Worm (Caenorhabditis elegans) whole organism, young adult: Measurements from ENCODE around the gene ndx-6.

ENCODE experiments used
- B0035.1 ChIP-seq: sonication (generic microtip); optimal IDR thresholded peaks from 2 replicates; lab custom pipeline; 2016; ENCODE audit warnings: missing genetic modification characterization, mild to moderate bottlenecking, missing compliant biosample characterization, missing genotype, missing genetic modification reagents
- B0261.1 ChIP-seq: sonication (generic microtip); optimal IDR thresholded peaks from 2 replicates; lab custom pipeline; 2016; ENCODE audit warnings: mild to moderate bottlenecking, missing genetic modification characterization, moderate library complexity, missing compliant biosample characterization
- F10E7.11 ChIP-seq: sonication (generic microtip); optimal IDR thresholded peaks from 2 replicates; lab custom pipeline; 2017; ENCODE audit warnings: mild to moderate bottlenecking, missing genetic modification characterization, moderate library complexity, missing compliant biosample characterization
- F37B4.10 ChIP-seq: fragments of 200-800 bp; sonication (Bioruptor generic); IDR thresholded peaks from 2 replicates; pipeline ENCODE4 v1.3.6; 2022; ENCODE audit warnings: missing genetic modification characterization, missing compliant biosample characterization
- F49E8.2 ChIP-seq: sonication (generic microtip); optimal IDR thresholded peaks from 3 replicates; lab custom pipeline; 2017; ENCODE audit warnings: missing genetic modification characterization, mild to moderate bottlenecking, missing compliant biosample characterization, antibody characterized with exemption, moderate library complexity; ENCODE audit not compliant: insufficient read depth
- F57C9.4 ChIP-seq: sonication (generic microtip); optimal IDR thresholded peaks from 2 replicates; lab custom pipeline; 2017; ENCODE audit warnings: mild to moderate bottlenecking, missing genetic modification characterization, missing compliant biosample characterization
- K12H6.12 ChIP-seq: fragments of 200-800 bp; sonication (Bioruptor generic); optimal IDR thresholded peaks from 2 replicates; lab custom pipeline; 2018; ENCODE audit warnings: mild to moderate bottlenecking, missing genetic modification characterization, missing compliant biosample characterization
- Y67H2A.10 ChIP-seq: fragments of 200-800 bp; sonication (Bioruptor generic); conservative IDR thresholded peaks from 2 replicates; pipeline ENCODE4 v1.3.6; 2022; ENCODE audit warnings: missing genetic modification reagents, missing genetic modification characterization, missing compliant biosample characterization
- Y95B8A.8 ChIP-seq: fragments of 200-800 bp; sonication (Bioruptor generic); IDR thresholded peaks from 2 replicates; pipeline ENCODE4 v1.3.6; 2022; ENCODE audit warnings: missing genetic modification reagents, missing genetic modification characterization, missing compliant biosample characterization
- aptf-2 ChIP-seq: fragments of 200-800 bp; sonication (Bioruptor generic); conservative IDR thresholded peaks from 2 replicates; pipeline ENCODE4 v1.3.6; 2022; ENCODE audit warnings: missing genetic modification reagents, missing genetic modification characterization, missing compliant biosample characterization
- athp-1 ChIP-seq: sonication (generic microtip); optimal IDR thresholded peaks from 2 replicates; lab custom pipeline; 2017; ENCODE audit warnings: mild to moderate bottlenecking, missing genetic modification characterization, missing compliant biosample characterization
- cebp-1 ChIP-seq, 2 experiments: fragments of 200-800 bp in 1 of 2; sonication (Bioruptor generic) in 1 of 2; sonication (generic microtip) in 1 of 2; IDR thresholded peaks in 1 of 2; optimal IDR thresholded peaks in 1 of 2; 2 replicates each; pipeline versions ENCODE4 v1.3.6 to Lab custom; 2017 to 2022; ENCODE audit warnings: missing compliant biosample characterization in 2 of 2, missing genetic modification characterization in 2 of 2, mild to moderate bottlenecking in 1 of 2, missing genetic modification reagents in 1 of 2, moderate library complexity in 1 of 2
- ceh-58 ChIP-seq: fragments of 200-800 bp; sonication (Bioruptor generic); IDR thresholded peaks from 2 replicates; pipeline ENCODE4 v1.3.6; 2022; ENCODE audit warnings: missing genetic modification characterization, missing compliant biosample characterization
- chd-7 ChIP-seq: sonication (generic microtip); optimal IDR thresholded peaks from 2 replicates; lab custom pipeline; 2016; ENCODE audit warnings: mild to moderate bottlenecking, missing genetic modification characterization, moderate library complexity, missing compliant biosample characterization
- dox-1 ChIP-seq: fragments of 200-800 bp; sonication (Bioruptor generic); IDR thresholded peaks from 2 replicates; pipeline ENCODE4 v1.3.6; 2022; ENCODE audit warnings: missing genetic modification reagents, missing genetic modification characterization, missing compliant biosample characterization
- dpff-1 ChIP-seq: sonication (generic microtip); optimal IDR thresholded peaks from 2 replicates; lab custom pipeline; 2017; ENCODE audit warnings: mild to moderate bottlenecking, missing genetic modification characterization, missing compliant biosample characterization
- efl-1 ChIP-seq: fragments of 150-350 bp; optimal IDR thresholded peaks from 2 replicates; lab custom pipeline; 2014; ENCODE audit warnings: missing biosample characterization, missing genetic modification reagents, missing genetic modification characterization
- egrh-3 ChIP-seq: fragments of 200-800 bp; sonication (Bioruptor generic); IDR thresholded peaks from 2 replicates; pipeline ENCODE4 v1.3.6; 2022; ENCODE audit warnings: missing genetic modification reagents, missing genetic modification characterization, missing compliant biosample characterization
- gei-17 ChIP-seq: fragments of 200-800 bp; sonication (Bioruptor generic); optimal IDR thresholded peaks from 2 replicates; lab custom pipeline; 2018; ENCODE audit warnings: mild to moderate bottlenecking, missing genetic modification characterization, missing compliant biosample characterization
- hlh-26 ChIP-seq: fragments of 200-800 bp; sonication (Bioruptor generic); conservative IDR thresholded peaks from 2 replicates; pipeline ENCODE4 v1.3.6; 2022; ENCODE audit warnings: missing genetic modification reagents, missing genetic modification characterization, missing compliant biosample characterization
- lag-1 ChIP-seq: fragments of 200-800 bp; sonication (Bioruptor generic); IDR thresholded peaks from 2 replicates; pipeline ENCODE4 v1.3.6; 2022; ENCODE audit warnings: missing genetic modification reagents, missing genetic modification characterization, missing compliant biosample characterization
- let-607 ChIP-seq, 2 experiments: fragments of 200-800 bp in 1 of 2; sonication (Bioruptor generic) in 1 of 2; sonication (generic microtip) in 1 of 2; optimal IDR thresholded peaks; 2 replicates each; lab custom pipeline; 2016 to 2018; ENCODE audit warnings: mild to moderate bottlenecking in 2 of 2, missing compliant biosample characterization in 2 of 2, missing genetic modification characterization in 2 of 2, moderate library complexity in 2 of 2, missing genotype in 1 of 2
- lin-26 ChIP-seq: fragments of 200-800 bp; sonication (Bioruptor generic); IDR thresholded peaks from 2 replicates; pipeline ENCODE4 v1.3.6; 2022; ENCODE audit warnings: missing genetic modification reagents, missing genetic modification characterization, missing compliant biosample characterization
- lin-40 ChIP-seq: sonication (generic microtip); optimal IDR thresholded peaks from 2 replicates; lab custom pipeline; 2016; ENCODE audit warnings: missing genetic modification characterization, mild to moderate bottlenecking, missing compliant biosample characterization, missing genotype, missing genetic modification reagents
- lsl-1 ChIP-seq: fragments of 200-800 bp; sonication (Bioruptor generic); optimal IDR thresholded peaks from 2 replicates; lab custom pipeline; 2018; ENCODE audit warnings: mild to moderate bottlenecking, missing genetic modification characterization, moderate library complexity, missing compliant biosample characterization
- madf-10 ChIP-seq: sonication (generic microtip); optimal IDR thresholded peaks from 2 replicates; lab custom pipeline; 2016; ENCODE audit warnings: mild to moderate bottlenecking, missing genetic modification characterization, missing compliant biosample characterization
- madf-3 ChIP-seq: fragments of 200-800 bp; sonication (Bioruptor generic); IDR thresholded peaks from 2 replicates; pipeline ENCODE4 v1.3.6; 2022; ENCODE audit warnings: missing genetic modification reagents, missing genetic modification characterization, missing compliant biosample characterization
- madf-6 ChIP-seq: fragments of 200-800 bp; sonication (Bioruptor generic); IDR thresholded peaks from 2 replicates; pipeline ENCODE4 v1.3.6; 2022; ENCODE audit warnings: missing genetic modification reagents, missing genetic modification characterization, missing compliant biosample characterization
- mxl-1 ChIP-seq: sonication (generic microtip); optimal IDR thresholded peaks from 2 replicates; lab custom pipeline; 2016; ENCODE audit warnings: missing genetic modification characterization, missing compliant biosample characterization
- nfyb-1 ChIP-seq: fragments of 200-800 bp; sonication (Bioruptor generic); IDR thresholded peaks from 2 replicates; pipeline ENCODE4 v1.3.6; 2022; ENCODE audit warnings: missing genetic modification reagents, missing genetic modification characterization, missing compliant biosample characterization
- nhr-80 ChIP-seq: sonication (generic microtip); optimal IDR thresholded peaks from 2 replicates; lab custom pipeline; 2016; ENCODE audit warnings: missing genetic modification characterization, missing compliant biosample characterization
- nhr-90 ChIP-seq: sonication (generic microtip); optimal IDR thresholded peaks from 2 replicates; lab custom pipeline; 2016; ENCODE audit warnings: missing genotype, mild to moderate bottlenecking, missing genetic modification characterization, missing compliant biosample characterization
- rcor-1 ChIP-seq: fragments of 200-800 bp; sonication (Bioruptor generic); IDR thresholded peaks from 2 replicates; pipeline ENCODE4 v1.3.6; 2022; ENCODE audit warnings: missing genetic modification reagents, missing genetic modification characterization, missing compliant biosample characterization
- sdz-38 ChIP-seq: sonication (generic microtip); optimal IDR thresholded peaks from 2 replicates; lab custom pipeline; 2016; ENCODE audit warnings: missing genotype, missing genetic modification characterization, missing compliant biosample characterization
- snpc-1.1 ChIP-seq: sonication (generic microtip); optimal IDR thresholded peaks from 2 replicates; lab custom pipeline; 2017; ENCODE audit warnings: missing genetic modification characterization, mild to moderate bottlenecking, missing compliant biosample characterization, antibody characterized with exemption, moderate library complexity, missing genotype, missing genetic modification reagents; ENCODE audit not compliant: insufficient read depth
- snpc-3.4 ChIP-seq: sonication (generic microtip); optimal IDR thresholded peaks from 2 replicates; lab custom pipeline; 2017; ENCODE audit warnings: missing genetic modification characterization, mild to moderate bottlenecking, missing compliant biosample characterization, antibody characterized with exemption, moderate library complexity, missing genotype, missing genetic modification reagents
- somi-1 ChIP-seq: fragments of 200-800 bp; sonication (Bioruptor generic); optimal IDR thresholded peaks from 2 replicates; lab custom pipeline; 2018; ENCODE audit warnings: mild to moderate bottlenecking, missing genetic modification characterization, missing compliant biosample characterization
- sptf-2 ChIP-seq: fragments of 200-800 bp; sonication (Bioruptor generic); optimal IDR thresholded peaks from 2 replicates; lab custom pipeline; 2018; ENCODE audit warnings: mild to moderate bottlenecking, missing genetic modification characterization, missing compliant biosample characterization
- tbp1 ChIP-seq: fragments of 200-800 bp; sonication (Bioruptor generic); optimal IDR thresholded peaks from 2 replicates; lab custom pipeline; 2018; ENCODE audit warnings: mild to moderate bottlenecking, missing genetic modification characterization, missing compliant biosample characterization
- tbx-9 ChIP-seq: sonication (generic microtip); optimal IDR thresholded peaks from 2 replicates; lab custom pipeline; 2016; ENCODE audit warnings: borderline replicate concordance, missing genetic modification characterization, inconsistent platforms, missing compliant biosample characterization
- tlf-1 ChIP-seq: fragments of 200-800 bp; sonication (Bioruptor generic); optimal IDR thresholded peaks from 2 replicates; lab custom pipeline; 2018; ENCODE audit warnings: mild to moderate bottlenecking, missing genetic modification characterization, missing compliant biosample characterization
- unc-62 ChIP-seq: fragments of 150-350 bp; optimal IDR thresholded peaks from 2 replicates; lab custom pipeline; 2014; ENCODE audit warnings: missing biosample characterization, missing genetic modification reagents, missing genetic modification characterization
- xnd-1 ChIP-seq: sonication (generic microtip); optimal IDR thresholded peaks from 2 replicates; lab custom pipeline; 2016; ENCODE audit warnings: missing genotype, missing genetic modification reagents, missing genetic modification characterization, missing compliant biosample characterization
- ztf-18 ChIP-seq: sonication (generic microtip); optimal IDR thresholded peaks from 2 replicates; lab custom pipeline; 2016; ENCODE audit warnings: missing genotype, mild to moderate bottlenecking, missing genetic modification characterization, missing compliant biosample characterization
- ztf-25 ChIP-seq: fragments of 200-800 bp; sonication (Bioruptor generic); IDR thresholded peaks from 2 replicates; pipeline ENCODE4 v1.3.6; 2022; ENCODE audit warnings: missing genetic modification reagents, missing genetic modification characterization, missing compliant biosample characterization

The ndx-6 gene

ce11 chrII:5379614-5380077, 10.0 kb downstream of the ndx-6 start, which contains the start of gene pkc-3 (continued):
- TF ChIP-seq chd-7 (peak; percentile 82), lin-26 (GFP tag; lab: Robert Waterston, UW) (peak; percentile 72), ztf-25 (GFP tag; lab: Robert Waterston, UW) (no peak), tbx-9 (tag; lab: Kevin White, UChicago) (no peak), ceh-58 (GFP tag; lab: Robert Waterston, UW) (no peak), egrh-3 (GFP tag; lab: Robert Waterston, UW) (peak; percentile 35; the same call in 1 of the 2 replicates), sdz-38 (no peak), lsl-1 (peak; percentile 44), F10E7.11 (no peak), F57C9.4 (no peak), F49E8.2 (tag; lab: Kevin White, UChicago) (peak; percentile 28), athp-1 (peak; percentile 83), B0261.1 (tag; lab: Kevin White, UChicago) (no peak), let-607 (tag; optimal IDR thresholded peaks at IDR 0.05; lab: Kevin White, UChicago) (peak; percentile 50 to 78), lin-40 (tag; lab: Kevin White, UChicago) (peak; percentile 62), dox-1 (GFP tag; lab: Robert Waterston, UW) (peak; percentile 91), nhr-90 (tag; lab: Kevin White, UChicago) (peak; percentile 70), lag-1 (no peak), Y67H2A.10 (no peak), mxl-1 (tag; lab: Kevin White, UChicago) (no peak), gei-17 (GFP tag; lab: Kevin White, UChicago) (peak; percentile 10), sptf-2 (GFP tag; lab: Kevin White, UChicago) (no peak), K12H6.12 (tag; lab: Kevin White, UChicago) (peak; percentile 40), cebp-1 (GFP tag; IDR thresholded peaks at IDR 0.05; lab: Robert Waterston, UW) (no peak), cebp-1 (tag; optimal IDR thresholded peaks at IDR 0.05; lab: Kevin White, UChicago) (peak; percentile 65), snpc-1.1 (no peak), somi-1 (no peak), F37B4.10 (GFP tag; lab: Robert Waterston, UW) (0 out of 2 replicates have a peak, but pooled peaks have one; percentile 7), hlh-26 (GFP tag; lab: Robert Waterston, UW) (no peak), unc-62 (GFP tag; lab: Kevin White, UChicago) (no peak), madf-10 (tag; lab: Kevin White, UChicago) (peak; percentile 38)

- TF ChIP-seq nfyb-1 (GFP tag; lab: Robert Waterston, UW) (no peak), let-607 (tag; optimal IDR thresholded peaks at IDR 0.05; lab: Kevin White, UChicago) (peak in 1 of 2 experiments; percentile 5), lin-26 (GFP tag; lab: Robert Waterston, UW) (0 out of 2 replicates have a peak, but pooled peaks have one; percentile 29), nhr-80 (peak; percentile 16)
Measured at ce11 chrII:5378239-5378521, 11.5 kb downstream of the ndx-6 start.

- TF ChIP-seq madf-3 (GFP tag; lab: Robert Waterston, UW): peak; percentile 86; the same call in 1 of the 2 replicates
- TF ChIP-seq B0035.1 (tag; lab: Kevin White, UChicago): no peak
- TF ChIP-seq tlf-1: peak; percentile 81
- peak; percentile 37; the same call in 1 of the 2 replicates for TF ChIP-seq aptf-2 (GFP tag; lab: Robert Waterston, UW)
- peak; percentile 59 for TF ChIP-seq tbp1 (GFP tag; lab: Kevin White, UChicago)
- peak; percentile 96 for TF ChIP-seq madf-6 (GFP tag; lab: Robert Waterston, UW)
- peak; percentile 67 for TF ChIP-seq rcor-1 (GFP tag; lab: Robert Waterston, UW)
- TF ChIP-seq xnd-1 (tag; lab: Kevin White, UChicago): peak; percentile 84
- TF ChIP-seq Y95B8A.8 (GFP tag; lab: Robert Waterston, UW): peak; percentile 67; the same call in 1 of the 2 replicates
- TF ChIP-seq efl-1 (GFP tag; lab: Kevin White, UChicago): peak; percentile 87
- peak; percentile 35 for TF ChIP-seq snpc-3.4 (tag; lab: Kevin White, UChicago)
- TF ChIP-seq dpff-1 (tag; lab: Kevin White, UChicago): no peak
- peak; percentile 22 for TF ChIP-seq ztf-18 (tag; lab: Kevin White, UChicago)
Measured at ce11 chrII:5377467-5378238, 12.0 kb downstream of the ndx-6 start, which contains the start of gene prdx-2. Gene prdx-2, plus strand, starts transcription at chrII:5378195.
